Fruit fly (Drosophila melanogaster) whole organism, pupa: ENCODE data around the gene mus301.

Experiments
- CG10348 ChIP-seq: fragments of 200-800 bp; sonication (Bioruptor generic); IDR thresholded peaks from 2 replicates; pipeline ENCODE4 v1.3.6; 2022; ENCODE audit warnings: missing biosample characterization, missing genetic modification characterization
- CG12605 ChIP-seq: fragments of 200-800 bp; sonication (Bioruptor generic); IDR thresholded peaks from 2 replicates; pipeline ENCODE4 v1.3.6; 2022; ENCODE audit warnings: missing biosample characterization, missing genetic modification characterization
- CG13204 ChIP-seq: fragments of 200-800 bp; sonication (Bioruptor generic); optimal IDR thresholded peaks from 2 replicates; lab custom pipeline; 2018; ENCODE audit warnings: missing biosample characterization, mild to moderate bottlenecking, missing genetic modification characterization, moderate library complexity
- CG14655 ChIP-seq: fragments of 200-800 bp; sonication (Bioruptor generic); optimal IDR thresholded peaks from 3 replicates; lab custom pipeline; 2017; ENCODE audit warnings: mild to moderate bottlenecking, missing biosample characterization, missing genetic modification reagents, missing genetic modification characterization
- CG15710 ChIP-seq: fragments of 200-800 bp; sonication (Bioruptor generic); optimal IDR thresholded peaks from 2 replicates; lab custom pipeline; 2018; ENCODE audit warnings: missing biosample characterization, mild to moderate bottlenecking, missing genetic modification characterization, moderate library complexity
- CG17806 ChIP-seq: fragments of 200-800 bp; sonication (Bioruptor generic); optimal IDR thresholded peaks from 2 replicates; lab custom pipeline; 2018; ENCODE audit warnings: missing biosample characterization, mild to moderate bottlenecking, missing genetic modification characterization, moderate library complexity
- CG32121 ChIP-seq: fragments of 200-800 bp; sonication (Bioruptor generic); IDR thresholded peaks from 2 replicates; pipeline ENCODE4 v1.3.6; 2022; ENCODE audit warnings: missing biosample characterization, missing genetic modification characterization
- CG34367 ChIP-seq: fragments of 200-800 bp; sonication (Bioruptor generic); optimal IDR thresholded peaks from 2 replicates; lab custom pipeline; 2018; ENCODE audit warnings: missing biosample characterization, mild to moderate bottlenecking, missing genetic modification characterization
- CG4496 ChIP-seq: fragments of 200-800 bp; sonication (Bioruptor generic); IDR thresholded peaks from 3 replicates; pipeline ENCODE4 v1.3.6; 2022; ENCODE audit warnings: missing biosample characterization, missing genetic modification characterization
- CG8159 ChIP-seq: fragments of 200-800 bp; sonication (Bioruptor generic); optimal IDR thresholded peaks from 3 replicates; lab custom pipeline; 2018; ENCODE audit warnings: missing biosample characterization, mild to moderate bottlenecking, missing genetic modification characterization, moderate library complexity
- CG8301 ChIP-seq: fragments of 200-800 bp; sonication (Bioruptor generic); optimal IDR thresholded peaks from 2 replicates; lab custom pipeline; 2018; ENCODE audit warnings: missing biosample characterization, mild to moderate bottlenecking, missing genetic modification characterization
- CG9948 ChIP-seq: fragments of 200-800 bp; sonication (Bioruptor generic); optimal IDR thresholded peaks from 2 replicates; lab custom pipeline; 2018; ENCODE audit warnings: missing biosample characterization, mild to moderate bottlenecking, missing genetic modification characterization, moderate library complexity
- D1 ChIP-seq: fragments of 200-800 bp; sonication (Bioruptor generic); optimal IDR thresholded peaks from 2 replicates; lab custom pipeline; 2018; ENCODE audit warnings: missing biosample characterization, mild to moderate bottlenecking, missing genetic modification characterization, moderate library complexity
- EcR ChIP-seq: fragments of 200-800 bp; sonication (Bioruptor generic); optimal IDR thresholded peaks from 3 replicates; lab custom pipeline; 2019; ENCODE audit warnings: missing biosample characterization, missing genetic modification characterization, mild to moderate bottlenecking, moderate library complexity, missing genetic modification reagents
- Ets98B ChIP-seq: fragments of 200-800 bp; sonication (Bioruptor generic); IDR thresholded peaks from 2 replicates; pipeline ENCODE4 v1.3.6; 2022; ENCODE audit warnings: missing biosample characterization, missing genetic modification characterization
- Pif1A ChIP-seq: fragments of 200-800 bp; sonication (Bioruptor generic); optimal IDR thresholded peaks from 3 replicates; lab custom pipeline; 2016; ENCODE audit warnings: missing biosample characterization, missing genetic modification characterization
- Pif1B ChIP-seq: fragments of 200-800 bp; sonication (Bioruptor generic); optimal IDR thresholded peaks from 3 replicates; lab custom pipeline; 2016; ENCODE audit warnings: missing biosample characterization, missing genetic modification characterization
- Snoo ChIP-seq: fragments of 200-800 bp; sonication (Bioruptor generic); optimal IDR thresholded peaks from 3 replicates; lab custom pipeline; 2017; ENCODE audit warnings: missing biosample characterization, mild to moderate bottlenecking, missing genetic modification characterization, inconsistent platforms
- fd96Ca ChIP-seq: fragments of 200-800 bp; sonication (Bioruptor generic); IDR thresholded peaks from 3 replicates; pipeline ENCODE4 v1.3.6; 2022; ENCODE audit warnings: missing biosample characterization, missing genetic modification characterization
- gl ChIP-seq: fragments of 200-800 bp; sonication (Bioruptor generic); optimal IDR thresholded peaks from 2 replicates; lab custom pipeline; 2018; ENCODE audit warnings: missing biosample characterization, mild to moderate bottlenecking, missing genetic modification characterization
- rn ChIP-seq: fragments of 200-800 bp; sonication (Bioruptor generic); IDR thresholded peaks from 2 replicates; pipeline ENCODE4 v1.3.6; 2022; ENCODE audit warnings: missing biosample characterization, missing genetic modification characterization

Gene mus301

dm6 chr3L:8137448-8137906 lies at the start of gene mus301, which contains the start of gene Setx:
Gene mus301 (plus strand): TSS chr3L:8137808.
Gene Setx (minus strand): TSS chr3L:8137498.
- no peak for TF ChIP-seq D1 (tag; lab: Kevin White, UChicago)
- 0 out of 2 replicates have a peak, but pooled peaks have one; percentile 42 for TF ChIP-seq CG32121 (GFP tag; lab: Robert Waterston, UW)
- TF ChIP-seq CG8159 (tag; lab: Kevin White, UChicago), result no peak
- TF ChIP-seq Snoo (tag; lab: Kevin White, UChicago), result no peak
- TF ChIP-seq CG10348 (GFP tag; lab: Robert Waterston, UW), result no peak
- no peak for TF ChIP-seq EcR (GFP tag; lab: Kevin White, UChicago)
- TF ChIP-seq gl (tag; lab: Kevin White, UChicago), result no peak
- no peak for TF ChIP-seq CG8301 (tag; lab: Kevin White, UChicago)
- TF ChIP-seq CG14655, result no peak
- TF ChIP-seq CG15710 (tag; lab: Kevin White, UChicago), result peak; percentile 76
- TF ChIP-seq CG4496 (GFP tag; lab: Robert Waterston, UW), result peak; percentile 52; the same call in 2 of the 3 replicates
- no peak for TF ChIP-seq CG13204 (GFP tag; lab: Kevin White, UChicago)
- peak; percentile 56 for TF ChIP-seq CG17806 (tag; lab: Kevin White, UChicago)
- TF ChIP-seq CG34367 (tag; lab: Kevin White, UChicago), result no peak
- no peak for TF ChIP-seq CG9948
- TF ChIP-seq Pif1A (GFP tag; lab: Kevin White, UChicago), result no peak
- TF ChIP-seq Pif1B (GFP tag; lab: Kevin White, UChicago), result no peak
- peak; percentile 49 for TF ChIP-seq Ets98B (GFP tag; lab: Robert Waterston, UW)
- TF ChIP-seq fd96Ca (GFP tag; lab: Robert Waterston, UW), result no peak
- peak; percentile 56 for TF ChIP-seq rn (GFP tag; lab: Robert Waterston, UW)
- no peak for TF ChIP-seq CG12605

- 0 out of 2 replicates have a peak, but pooled peaks have one; percentile 12 for TF ChIP-seq CG32121 (GFP tag; lab: Robert Waterston, UW)
- no peak for TF ChIP-seq rn (GFP tag; lab: Robert Waterston, UW)
- peak; percentile 25; the same call in 1 of the 2 replicates for TF ChIP-seq CG12605
- TF ChIP-seq CG4496 (GFP tag; lab: Robert Waterston, UW), result peak; percentile 61
- peak; percentile 11 for TF ChIP-seq CG8301 (tag; lab: Kevin White, UChicago)
- no peak for TF ChIP-seq CG8159 (tag; lab: Kevin White, UChicago)
- no peak for TF ChIP-seq Pif1A (GFP tag; lab: Kevin White, UChicago)
- TF ChIP-seq Pif1B (GFP tag; lab: Kevin White, UChicago), result peak; percentile 30
- TF ChIP-seq EcR (GFP tag; lab: Kevin White, UChicago), result no peak
- TF ChIP-seq fd96Ca (GFP tag; lab: Robert Waterston, UW), result no peak
- no peak for TF ChIP-seq CG9948
- TF ChIP-seq CG15710 (tag; lab: Kevin White, UChicago), result no peak
- no peak for TF ChIP-seq Snoo (tag; lab: Kevin White, UChicago)
- TF ChIP-seq CG17806 (tag; lab: Kevin White, UChicago), result no peak
- TF ChIP-seq gl (tag; lab: Kevin White, UChicago), result no peak
- TF ChIP-seq Ets98B (GFP tag; lab: Robert Waterston, UW), result peak; percentile 67
- no peak for TF ChIP-seq CG13204 (GFP tag; lab: Kevin White, UChicago)
- TF ChIP-seq, all 21 proteins: peak for 6
These were observed 45.9 kb upstream of the mus301 start, which contains the start of gene CG7565 for dm6 chr3L:8091650-8092068. Gene CG7565 (minus strand): TSS chr3L:8091786.

dm6 chr3L:8093553-8093952 lies 44.1 kb upstream of the mus301 start:
- TF ChIP-seq CG17806 (tag; lab: Kevin White, UChicago) (no peak), Ets98B (GFP tag; lab: Robert Waterston, UW) (no peak), CG9948 (no peak)
- TF ChIP-seq, all 21 proteins: peak for 0

- TF ChIP-seq CG8301 (tag; lab: Kevin White, UChicago), result peak; percentile 5
- 0 out of 3 replicates have a peak, but pooled peaks have one; percentile 19 for TF ChIP-seq CG4496 (GFP tag; lab: Robert Waterston, UW)
- no peak for TF ChIP-seq CG34367 (tag; lab: Kevin White, UChicago)
These were observed 42.9 kb upstream of the mus301 start for dm6 chr3L:8094652-8095129.

dm6 chr3L:8096106-8096558 lies 41.5 kb upstream of the mus301 start:
- TF ChIP-seq D1 (tag; lab: Kevin White, UChicago) (peak; percentile 81), rn (GFP tag; lab: Robert Waterston, UW) (peak; percentile 87), Snoo (tag; lab: Kevin White, UChicago) (peak; percentile 92), Pif1B (GFP tag; lab: Kevin White, UChicago) (peak; percentile 84), CG14655 (peak; percentile 93), Pif1A (GFP tag; lab: Kevin White, UChicago) (peak; percentile 87), CG12605 (peak; percentile 84), CG13204 (GFP tag; lab: Kevin White, UChicago) (peak; percentile 73), CG8301 (tag; lab: Kevin White, UChicago) (peak; percentile 90), CG15710 (tag; lab: Kevin White, UChicago) (peak; percentile 94), CG4496 (GFP tag; lab: Robert Waterston, UW) (peak; percentile 93; the same call in 2 of the 3 replicates), EcR (GFP tag; lab: Kevin White, UChicago) (peak; percentile 15), fd96Ca (GFP tag; lab: Robert Waterston, UW) (peak; percentile 92), CG34367 (tag; lab: Kevin White, UChicago) (peak; percentile 83), Ets98B (GFP tag; lab: Robert Waterston, UW) (peak; percentile 94), CG9948 (peak; percentile 89), CG8159 (tag; lab: Kevin White, UChicago) (peak; percentile 94), gl (tag; lab: Kevin White, UChicago) (peak; percentile 71), CG17806 (tag; lab: Kevin White, UChicago) (peak; percentile 80), CG32121 (GFP tag; lab: Robert Waterston, UW) (peak; percentile 97), CG10348 (GFP tag; lab: Robert Waterston, UW) (peak; percentile 91)
